Fruit fly (Drosophila melanogaster): ENCODE measurements around the gene CG14309.

The CG14309 gene

dm6 chr3R:18384972-18385371 is at the start of gene CG14309:
CG14309 (minus strand) TSS chr3R:18385072.
- TF ChIP-seq Myc (optimal IDR thresholded peaks at IDR 0.05) (no peak), psq (optimal IDR thresholded peaks at IDR 0.05) (no peak), Sin3A (optimal IDR thresholded peaks at IDR 0.05) (no peak)

dm6 chr3R:18432905-18433304 is 48.0 kb upstream of the CG14309 start:
- no peak for TF ChIP-seq h (optimal IDR thresholded peaks at IDR 0.05)
- no peak for TF ChIP-seq Myc (optimal IDR thresholded peaks at IDR 0.05)
- no peak for TF ChIP-seq Sin3A (optimal IDR thresholded peaks at IDR 0.05)
- no peak for TF ChIP-seq ttk (optimal IDR thresholded peaks at IDR 0.05)
- no peak for TF ChIP-seq insv (optimal IDR thresholded peaks at IDR 0.05)
- TF ChIP-seq psq (optimal IDR thresholded peaks at IDR 0.05) = no peak

- TF ChIP-seq psq (optimal IDR thresholded peaks at IDR 0.05) (no peak), Myc (optimal IDR thresholded peaks at IDR 0.05) (no peak), ttk (optimal IDR thresholded peaks at IDR 0.05) (no peak), Sin3A (optimal IDR thresholded peaks at IDR 0.05) (no peak), h (optimal IDR thresholded peaks at IDR 0.05) (no peak), insv (optimal IDR thresholded peaks at IDR 0.05) (no peak)
These were observed 38.5 kb upstream of the CG14309 start for dm6 chr3R:18423352-18423751.

- no peak for TF ChIP-seq psq (optimal IDR thresholded peaks at IDR 0.05)
- no peak for TF ChIP-seq ttk (optimal IDR thresholded peaks at IDR 0.05)
- no peak for TF ChIP-seq Myc (optimal IDR thresholded peaks at IDR 0.05)
- no peak for TF ChIP-seq Sin3A (optimal IDR thresholded peaks at IDR 0.05)
- TF ChIP-seq h (optimal IDR thresholded peaks at IDR 0.05) = no peak
- no peak for TF ChIP-seq insv (optimal IDR thresholded peaks at IDR 0.05)
These were observed 37.6 kb upstream of the CG14309 start for dm6 chr3R:18422446-18422845.

dm6 chr3R:18412279-18413214 is 27.7 kb upstream of the CG14309 start, which contains the start of gene CG31122:
CG31122 (minus strand) TSS chr3R:18412874.
- TF ChIP-seq ttk (optimal IDR thresholded peaks at IDR 0.05) (no peak), insv (optimal IDR thresholded peaks at IDR 0.05) (no peak), Sin3A (optimal IDR thresholded peaks at IDR 0.05) (no peak), Myc (optimal IDR thresholded peaks at IDR 0.05) (no peak), psq (optimal IDR thresholded peaks at IDR 0.05) (peak; percentile 64), h (optimal IDR thresholded peaks at IDR 0.05) (no peak)

- TF ChIP-seq h (optimal IDR thresholded peaks at IDR 0.05) (no peak), Sin3A (optimal IDR thresholded peaks at IDR 0.05) (no peak), insv (optimal IDR thresholded peaks at IDR 0.05) (no peak), ttk (optimal IDR thresholded peaks at IDR 0.05) (no peak), psq (optimal IDR thresholded peaks at IDR 0.05) (no peak), Myc (optimal IDR thresholded peaks at IDR 0.05) (no peak)
These were observed 26.4 kb upstream of the CG14309 start, which contains the start of gene CG10864 for dm6 chr3R:18411205-18411749. CG10864 (minus strand) TSS chr3R:18411631.

- TF ChIP-seq Sin3A (optimal IDR thresholded peaks at IDR 0.05) (no peak), Myc (optimal IDR thresholded peaks at IDR 0.05) (no peak), psq (optimal IDR thresholded peaks at IDR 0.05) (no peak), insv (optimal IDR thresholded peaks at IDR 0.05) (no peak), ttk (optimal IDR thresholded peaks at IDR 0.05) (no peak), h (optimal IDR thresholded peaks at IDR 0.05) (no peak)
These were observed 19.8 kb upstream of the CG14309 start, which contains the start of gene CG7685 for dm6 chr3R:18404713-18405112. CG7685 (plus strand) TSS chr3R:18404940.

dm6 chr3R:18402549-18403429 is 17.9 kb upstream of the CG14309 start, which contains the start of the genes Wdr37 and koko:
Wdr37 (minus strand) TSS chr3R:18402716.
koko (plus strand) TSS chr3R:18403026.
- no peak for TF ChIP-seq Sin3A (optimal IDR thresholded peaks at IDR 0.05)
- TF ChIP-seq h (optimal IDR thresholded peaks at IDR 0.05) = no peak
- no peak for TF ChIP-seq Myc (optimal IDR thresholded peaks at IDR 0.05)
- TF ChIP-seq ttk (optimal IDR thresholded peaks at IDR 0.05) = no peak
- TF ChIP-seq psq (optimal IDR thresholded peaks at IDR 0.05) = no peak
- no peak for TF ChIP-seq insv (optimal IDR thresholded peaks at IDR 0.05)

dm6 chr3R:18399698-18400020 is 14.8 kb upstream of the CG14309 start:
- no peak for TF ChIP-seq psq (optimal IDR thresholded peaks at IDR 0.05)
- TF ChIP-seq h (optimal IDR thresholded peaks at IDR 0.05) = no peak
- no peak for TF ChIP-seq insv (optimal IDR thresholded peaks at IDR 0.05)
- TF ChIP-seq ttk (optimal IDR thresholded peaks at IDR 0.05) = no peak
- TF ChIP-seq Sin3A (optimal IDR thresholded peaks at IDR 0.05) = no peak
- no peak for TF ChIP-seq Myc (optimal IDR thresholded peaks at IDR 0.05)

dm6 chr3R:18398954-18399697 is 14.3 kb upstream of the CG14309 start, which contains the start of gene Vha100-2:
Vha100-2 (minus strand) TSS chr3R:18399169.
- TF ChIP-seq insv (optimal IDR thresholded peaks at IDR 0.05) (no peak), Sin3A (optimal IDR thresholded peaks at IDR 0.05) (no peak), ttk (optimal IDR thresholded peaks at IDR 0.05) (no peak), h (optimal IDR thresholded peaks at IDR 0.05) (no peak), Myc (optimal IDR thresholded peaks at IDR 0.05) (no peak), psq (optimal IDR thresholded peaks at IDR 0.05) (no peak)

- TF ChIP-seq Myc (optimal IDR thresholded peaks at IDR 0.05) (no peak), psq (optimal IDR thresholded peaks at IDR 0.05) (peak; percentile 3)
These were observed 13.6 kb upstream of the CG14309 start for dm6 chr3R:18398460-18398901.
